Fruit fly (Drosophila melanogaster): Measurements from ENCODE around the gene HipHop.

DNA sequence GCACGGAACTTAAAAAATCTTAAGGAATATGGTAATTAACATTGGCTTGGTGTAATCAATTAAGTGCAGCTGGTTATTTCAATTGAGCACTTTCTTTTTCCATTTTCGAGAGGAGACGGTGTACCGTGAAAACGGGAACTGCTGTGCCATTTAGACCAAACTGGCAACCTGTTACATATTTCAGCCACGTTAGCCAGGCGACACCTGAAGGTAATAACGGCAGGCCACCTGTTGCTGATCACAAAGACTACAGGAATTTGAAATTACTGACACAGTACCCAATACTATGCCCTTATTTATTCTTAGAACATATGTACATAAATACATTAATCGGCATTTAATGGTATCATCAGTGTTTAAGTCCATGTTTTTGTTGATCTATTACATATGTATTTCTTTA lies 21.3 kb downstream of the HipHop start:
- TF ChIP-seq usp (GFP tag; optimal IDR thresholded peaks at IDR 0.05), result no peak
- no peak for TF ChIP-seq psq (optimal IDR thresholded peaks at IDR 0.05)
- no peak for TF ChIP-seq CG8478 (optimal IDR thresholded peaks at IDR 0.05)
- TF ChIP-seq EcR (GFP tag; optimal IDR thresholded peaks at IDR 0.05), result no peak
